Fruit fly (Drosophila melanogaster) whole organism, prepupa: ENCODE measurements around the gene CG7600.

Source experiments
- Blimp-1 ChIP-seq: fragments of 200-800 bp; sonication (Bioruptor generic); optimal IDR thresholded peaks from 3 replicates; lab custom pipeline; 2017; ENCODE audit warnings: missing biosample characterization, missing genetic modification characterization, mild to moderate bottlenecking, moderate library complexity, missing genetic modification reagents
- CG10631 ChIP-seq: fragments of 200-800 bp; sonication (Bioruptor generic); optimal IDR thresholded peaks from 2 replicates; lab custom pipeline; 2016; ENCODE audit warnings: missing biosample characterization, missing genetic modification characterization
- CG10669 ChIP-seq: fragments of 200-800 bp; sonication (Bioruptor generic); optimal IDR thresholded peaks from 3 replicates; lab custom pipeline; 2018; ENCODE audit warnings: missing biosample characterization, mild to moderate bottlenecking, missing genetic modification characterization, moderate library complexity
- CG11294 ChIP-seq: fragments of 200-800 bp; sonication (Bioruptor generic); IDR thresholded peaks from 2 replicates; pipeline ENCODE4 v1.3.6; 2022; ENCODE audit warnings: missing biosample characterization, missing genetic modification characterization
- CG11902 ChIP-seq: fragments of 200-800 bp; sonication (Bioruptor generic); optimal IDR thresholded peaks from 3 replicates; lab custom pipeline; 2016; ENCODE audit warnings: missing biosample characterization, missing genetic modification characterization
- CG15336 ChIP-seq: fragments of 200-800 bp; sonication (Bioruptor generic); IDR thresholded peaks from 2 replicates; pipeline ENCODE4 v1.3.6; 2022; ENCODE audit warnings: missing biosample characterization, missing genetic modification characterization
- CG32006 ChIP-seq: fragments of 200-800 bp; sonication (Bioruptor generic); optimal IDR thresholded peaks from 3 replicates; lab custom pipeline; 2017; ENCODE audit warnings: missing biosample characterization, mild to moderate bottlenecking, missing genetic modification characterization
- CG3919 ChIP-seq: fragments of 200-800 bp; sonication (Bioruptor generic); optimal IDR thresholded peaks from 3 replicates; lab custom pipeline; 2016; ENCODE audit warnings: missing biosample characterization, missing genetic modification characterization
- CG6163 ChIP-seq: fragments of 200-800 bp; sonication (Bioruptor generic); IDR thresholded peaks from 3 replicates; pipeline ENCODE4 v1.3.6; 2022; ENCODE audit warnings: missing biosample characterization, missing genetic modification characterization
- CG6792 ChIP-seq: fragments of 200-800 bp; sonication (Bioruptor generic); optimal IDR thresholded peaks from 3 replicates; lab custom pipeline; 2016; ENCODE audit warnings: missing biosample characterization, missing genetic modification characterization
- CG8319 ChIP-seq: fragments of 200-800 bp; sonication (Bioruptor generic); optimal IDR thresholded peaks from 3 replicates; lab custom pipeline; 2016; ENCODE audit warnings: missing biosample characterization, missing genetic modification characterization
- CG8632 ChIP-seq: fragments of 200-800 bp; sonication (Bioruptor generic); optimal IDR thresholded peaks from 3 replicates; lab custom pipeline; 2016; ENCODE audit warnings: missing biosample characterization, missing genetic modification characterization
- CG9139 ChIP-seq: fragments of 200-800 bp; sonication (Bioruptor generic); optimal IDR thresholded peaks from 3 replicates; lab custom pipeline; 2017; ENCODE audit warnings: missing biosample characterization, mild to moderate bottlenecking, missing genetic modification characterization
- Eip78C ChIP-seq: fragments of 200-800 bp; sonication (Bioruptor generic); peaks from one replicate; lab custom pipeline; 2016; ENCODE audit warnings: missing biosample characterization, missing genetic modification characterization
- Eip93F ChIP-seq: fragments of 200-800 bp; sonication (Bioruptor generic); optimal IDR thresholded peaks from 2 replicates; lab custom pipeline; 2016; ENCODE audit warnings: missing biosample characterization, mild to moderate bottlenecking, missing genetic modification characterization
- Ets96B ChIP-seq: fragments of 200-800 bp; optimal IDR thresholded peaks from 2 replicates; lab custom pipeline; 2019; ENCODE audit warnings: missing biosample characterization, mild to moderate bottlenecking, missing genetic modification characterization, moderate library complexity
- Hr39 ChIP-seq: fragments of 200-800 bp; sonication (Bioruptor generic); optimal IDR thresholded peaks from 2 replicates; lab custom pipeline; 2016; ENCODE audit warnings: missing biosample characterization, missing genetic modification characterization
- Hr4 ChIP-seq: fragments of 200-800 bp; sonication (Bioruptor generic); optimal IDR thresholded peaks from 3 replicates; lab custom pipeline; 2016; ENCODE audit warnings: missing biosample characterization, missing genetic modification characterization
- Lpt ChIP-seq: fragments of 200-800 bp; sonication (Bioruptor generic); optimal IDR thresholded peaks from 3 replicates; lab custom pipeline; 2016; ENCODE audit warnings: missing biosample characterization, missing genetic modification characterization
- Met ChIP-seq: fragments of 200-800 bp; sonication (Bioruptor generic); optimal IDR thresholded peaks from 3 replicates; lab custom pipeline; 2016; ENCODE audit warnings: missing biosample characterization, missing genetic modification characterization
- Smox ChIP-seq: fragments of 200-800 bp; sonication (Bioruptor generic); optimal IDR thresholded peaks from 3 replicates; lab custom pipeline; 2016; ENCODE audit warnings: missing biosample characterization, missing genetic modification characterization
- Sox102F ChIP-seq: fragments of 200-800 bp; sonication (Bioruptor generic); optimal IDR thresholded peaks from 2 replicates; lab custom pipeline; 2016; ENCODE audit warnings: missing biosample characterization, mild to moderate bottlenecking, missing genetic modification characterization
- Sox14 ChIP-seq: fragments of 200-800 bp; sonication (Bioruptor generic); optimal IDR thresholded peaks from 3 replicates; lab custom pipeline; 2016; ENCODE audit warnings: missing biosample characterization, missing genetic modification characterization
- Sox15 ChIP-seq: fragments of 200-800 bp; sonication (Bioruptor generic); optimal IDR thresholded peaks from 3 replicates; lab custom pipeline; 2016; ENCODE audit warnings: missing biosample characterization, missing genetic modification characterization
- achi ChIP-seq: fragments of 200-800 bp; sonication (Bioruptor generic); optimal IDR thresholded peaks from 3 replicates; lab custom pipeline; 2016; ENCODE audit warnings: missing biosample characterization, missing genetic modification characterization
- acj6 ChIP-seq: fragments of 200-800 bp; sonication (Bioruptor generic); optimal IDR thresholded peaks from 3 replicates; lab custom pipeline; 2016; ENCODE audit warnings: missing biosample characterization, missing genetic modification characterization
- dsx ChIP-seq: fragments of 200-800 bp; optimal IDR thresholded peaks from 3 replicates; lab custom pipeline; 2019; ENCODE audit warnings: missing biosample characterization, mild to moderate bottlenecking, missing genetic modification characterization, moderate library complexity; ENCODE audit not compliant: poor library complexity, severe bottlenecking
- esn ChIP-seq: fragments of 200-800 bp; sonication (Bioruptor generic); optimal IDR thresholded peaks from 2 replicates; lab custom pipeline; 2016; ENCODE audit warnings: missing biosample characterization, mild to moderate bottlenecking, missing genetic modification characterization, moderate library complexity
- lz ChIP-seq: fragments of 200-800 bp; sonication (Bioruptor generic); optimal IDR thresholded peaks from 3 replicates; lab custom pipeline; 2016; ENCODE audit warnings: missing biosample characterization, missing genetic modification characterization
- pdm3 ChIP-seq: fragments of 200-800 bp; sonication (Bioruptor generic); optimal IDR thresholded peaks from 3 replicates; lab custom pipeline; 2016; ENCODE audit warnings: missing biosample characterization, missing genetic modification characterization
- svp ChIP-seq: fragments of 200-800 bp; sonication (Bioruptor generic); peaks from one replicate; lab custom pipeline; 2016; ENCODE audit warnings: missing biosample characterization, missing genetic modification characterization
- topi ChIP-seq: fragments of 200-800 bp; sonication (Bioruptor generic); optimal IDR thresholded peaks from 3 replicates; lab custom pipeline; 2016; ENCODE audit warnings: missing biosample characterization, missing genetic modification characterization
- vri ChIP-seq: fragments of 200-800 bp; sonication (Bioruptor generic); optimal IDR thresholded peaks from 3 replicates; lab custom pipeline; 2016; ENCODE audit warnings: missing biosample characterization, mild to moderate bottlenecking, missing genetic modification characterization

The CG7600 gene

dm6 chr3L:11169299-11170181 is 41.0 kb upstream of the CG7600 start, which contains the start of the genes wls and Adck5 (continued):
- TF ChIP-seq CG11294 (GFP tag; lab: Robert Waterston, UW) (no peak), dsx (GFP tag; lab: Kevin White, UChicago) (no peak), CG15336 (GFP tag; lab: Robert Waterston, UW) (0 out of 2 replicates have a peak, but pooled peaks have one; percentile 19), svp (GFP tag; lab: Kevin White, UChicago) (no peak), Sox14 (GFP tag; lab: Kevin White, UChicago) (no peak), CG11902 (GFP tag; lab: Kevin White, UChicago) (no peak), topi (GFP tag; lab: Kevin White, UChicago) (peak; percentile 66), Lpt (no peak), Smox (no peak), Met (GFP tag; lab: Kevin White, UChicago) (no peak), CG6792 (GFP tag; lab: Kevin White, UChicago) (peak; percentile 59), Hr39 (GFP tag; lab: Kevin White, UChicago) (peak; percentile 32), pdm3 (GFP tag; lab: Kevin White, UChicago) (no peak), CG3919 (GFP tag; lab: Kevin White, UChicago) (peak; percentile 75), esn (GFP tag; lab: Kevin White, UChicago) (peak; percentile 82), CG10631 (no peak), Hr4 (no peak), Eip93F (GFP tag; lab: Kevin White, UChicago) (no peak)

- TF ChIP-seq CG9139 (GFP tag; lab: Kevin White, UChicago) (no peak), pdm3 (GFP tag; lab: Kevin White, UChicago) (peak; percentile 4), lz (GFP tag; lab: Kevin White, UChicago) (no peak), CG8319 (GFP tag; lab: Kevin White, UChicago) (no peak), Blimp-1 (no peak), CG15336 (GFP tag; lab: Robert Waterston, UW) (no peak), Eip93F (GFP tag; lab: Kevin White, UChicago) (no peak), Sox14 (GFP tag; lab: Kevin White, UChicago) (no peak), acj6 (GFP tag; lab: Kevin White, UChicago) (no peak), CG3919 (GFP tag; lab: Kevin White, UChicago) (no peak), CG6163 (GFP tag; lab: Robert Waterston, UW) (0 out of 3 replicates have a peak, but pooled peaks have one; percentile 36), CG10669 (GFP tag; lab: Kevin White, UChicago) (no peak), topi (GFP tag; lab: Kevin White, UChicago) (no peak), esn (GFP tag; lab: Kevin White, UChicago) (no peak), Sox102F (GFP tag; lab: Kevin White, UChicago) (no peak), Ets96B (no peak), Eip78C (peak; percentile 69), Smox (no peak), CG32006 (GFP tag; lab: Kevin White, UChicago) (no peak), CG10631 (no peak), achi (GFP tag; lab: Kevin White, UChicago) (no peak), CG8632 (GFP tag; lab: Kevin White, UChicago) (no peak), Sox15 (GFP tag; lab: Kevin White, UChicago) (no peak), vri (GFP tag; lab: Kevin White, UChicago) (no peak), Hr39 (GFP tag; lab: Kevin White, UChicago) (no peak)
Observed at dm6 chr3L:11173049-11173564, 37.5 kb upstream of the CG7600 start, which contains the start of gene CG14142. TSS of gene CG14142 (plus strand) at chr3L:11173514.

DNA sequence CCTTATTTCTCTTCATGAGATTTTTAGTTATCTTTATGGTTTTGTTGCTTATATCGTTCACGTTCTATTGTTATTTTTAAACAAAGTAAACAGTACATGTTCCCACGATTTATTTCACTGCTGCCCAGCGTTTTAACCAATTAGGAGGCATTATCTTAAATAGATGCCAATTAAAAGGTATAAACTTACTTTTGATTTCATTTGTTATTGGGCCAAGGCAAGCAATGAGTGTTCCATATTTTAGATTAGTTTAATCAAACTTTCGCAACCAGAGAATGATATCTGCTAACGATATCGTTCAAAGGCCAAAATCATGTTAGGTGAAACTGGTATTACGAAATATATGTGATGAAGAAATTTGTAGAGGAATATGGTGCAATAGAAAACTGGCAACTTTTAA is 27.6 kb upstream of the CG7600 start:
- TF ChIP-seq CG11294 (GFP tag; lab: Robert Waterston, UW): no peak
- no peak for TF ChIP-seq Hr4
